Fruit fly (Drosophila melanogaster) whole organism, embryonic: Measurements from ENCODE around the gene Sidpn.
A peak's percentile ranks its signal among the peaks of the same experiment; 100 is the strongest.

Experiments
- Asciz ChIP-seq: fragments of 200-800 bp; sonication (Bioruptor generic); optimal IDR thresholded peaks from 2 replicates; lab custom pipeline; 2017; ENCODE audit warnings: missing biosample characterization, mild to moderate bottlenecking, missing genetic modification characterization, missing genetic modification reagents
- Atf6 ChIP-seq: fragments of 200-800 bp; sonication (Bioruptor generic); IDR thresholded peaks from 2 replicates; pipeline ENCODE4 v1.3.6; 2022; ENCODE audit warnings: missing biosample characterization, missing genetic modification characterization
- Blimp-1 ChIP-seq: fragments of 200-800 bp; sonication (Bioruptor generic); optimal IDR thresholded peaks from 3 replicates; lab custom pipeline; 2018; ENCODE audit warnings: missing biosample characterization, missing genetic modification characterization, mild to moderate bottlenecking, moderate library complexity, missing genetic modification reagents
- CG10959 ChIP-seq: fragments of 200-800 bp; sonication (Bioruptor generic); IDR thresholded peaks from 2 replicates; pipeline ENCODE4 v1.3.6; 2022; ENCODE audit warnings: missing biosample characterization, missing genetic modification characterization
- CG11085 ChIP-seq: fragments of 200-800 bp; sonication (Bioruptor generic); IDR thresholded peaks from 2 replicates; pipeline ENCODE4 v1.3.6; 2022; ENCODE audit warnings: missing biosample characterization, missing genetic modification characterization
- CG12659 ChIP-seq: fragments of 200-800 bp; sonication (Bioruptor generic); optimal IDR thresholded peaks from 3 replicates; lab custom pipeline; 2017; ENCODE audit warnings: mild to moderate bottlenecking, missing biosample characterization, missing genetic modification reagents, missing genetic modification characterization
- CG13624 ChIP-seq: fragments of 200-800 bp; sonication (Bioruptor generic); optimal IDR thresholded peaks from 2 replicates; lab custom pipeline; 2016; ENCODE audit warnings: missing biosample characterization, missing genetic modification characterization
- CG16813 ChIP-seq: fragments of 200-800 bp; sonication (Bioruptor generic); IDR thresholded peaks from 3 replicates; pipeline ENCODE4 v1.3.6; 2022; ENCODE audit warnings: missing biosample characterization, missing genetic modification characterization; ENCODE audit not compliant: partially characterized antibody
- CG1832 ChIP-seq: fragments of 200-800 bp; sonication (Bioruptor generic); optimal IDR thresholded peaks from 2 replicates; lab custom pipeline; 2017; ENCODE audit warnings: missing biosample characterization, mild to moderate bottlenecking, missing genetic modification characterization, inconsistent platforms
- CG2875 ChIP-seq: fragments of 200-800 bp; sonication (Bioruptor generic); optimal IDR thresholded peaks from 2 replicates; lab custom pipeline; 2017; ENCODE audit warnings: missing biosample characterization, mild to moderate bottlenecking, missing genetic modification characterization, missing genetic modification reagents
- CG30431 ChIP-seq: fragments of 200-800 bp; sonication (Bioruptor generic); optimal IDR thresholded peaks from 2 replicates; lab custom pipeline; 2017; ENCODE audit warnings: missing biosample characterization, missing genetic modification characterization
- CG3163 ChIP-seq: fragments of 200-800 bp; sonication (Bioruptor generic); optimal IDR thresholded peaks from 3 replicates; lab custom pipeline; 2016; ENCODE audit warnings: missing biosample characterization, missing genetic modification characterization
- CG33557 ChIP-seq: fragments of 200-800 bp; sonication (Bioruptor generic); optimal IDR thresholded peaks from 2 replicates; lab custom pipeline; 2019; ENCODE audit warnings: missing biosample characterization, mild to moderate bottlenecking, missing genetic modification characterization, moderate library complexity
- CG3407 ChIP-seq: fragments of 200-800 bp; sonication (Bioruptor generic); optimal IDR thresholded peaks from 2 replicates; lab custom pipeline; 2018; ENCODE audit warnings: missing biosample characterization, mild to moderate bottlenecking, missing genetic modification characterization
- CG34224 ChIP-seq: fragments of 200-800 bp; sonication (Bioruptor generic); IDR thresholded peaks from 3 replicates; pipeline ENCODE4 v1.3.6; 2022; ENCODE audit warnings: missing biosample characterization, missing genetic modification characterization; ENCODE audit not compliant: partially characterized antibody
- CG34376 ChIP-seq: fragments of 200-800 bp; sonication (Bioruptor generic); optimal IDR thresholded peaks from 2 replicates; lab custom pipeline; 2018; ENCODE audit warnings: missing biosample characterization, mild to moderate bottlenecking, missing genetic modification characterization
- CG42726 ChIP-seq: fragments of 200-800 bp; sonication (Bioruptor generic); IDR thresholded peaks from 2 replicates; pipeline ENCODE4 v1.3.6; 2022; ENCODE audit warnings: missing biosample characterization, missing genetic modification characterization; ENCODE audit not compliant: partially characterized antibody
- CG5245 ChIP-seq: fragments of 200-800 bp; sonication (Bioruptor generic); optimal IDR thresholded peaks from 3 replicates; lab custom pipeline; 2016; ENCODE audit warnings: missing biosample characterization, missing genetic modification characterization
- CG6689 ChIP-seq: fragments of 200-800 bp; sonication (Bioruptor generic); IDR thresholded peaks from 2 replicates; pipeline ENCODE4 v1.3.6; 2022; ENCODE audit warnings: missing biosample characterization, missing genetic modification characterization
- CG7963 ChIP-seq: fragments of 200-800 bp; sonication (Bioruptor generic); IDR thresholded peaks from 3 replicates; pipeline ENCODE4 v1.3.6; 2022; ENCODE audit warnings: missing biosample characterization, missing genetic modification characterization; ENCODE audit not compliant: partially characterized antibody
- CG8478 ChIP-seq: fragments of >200 bp; optimal IDR thresholded peaks from 2 replicates; lab custom pipeline; 2018
- CG8944 ChIP-seq: fragments of 200-800 bp; sonication (Bioruptor generic); optimal IDR thresholded peaks from 3 replicates; lab custom pipeline; 2016; ENCODE audit warnings: missing biosample characterization, missing genetic modification characterization
- CG9215 ChIP-seq: fragments of 200-800 bp; sonication (Bioruptor generic); IDR thresholded peaks from 2 replicates; pipeline ENCODE4 v1.3.6; 2022; ENCODE audit warnings: missing biosample characterization, missing genetic modification characterization
- Camta ChIP-seq: fragments of 200-800 bp; sonication (Bioruptor generic); optimal IDR thresholded peaks from 2 replicates; lab custom pipeline; 2016; ENCODE audit warnings: missing biosample characterization, missing genetic modification characterization
- Gug ChIP-seq: fragments of 200-800 bp; sonication (Bioruptor generic); IDR thresholded peaks from 4 replicates; pipeline ENCODE4 v1.3.6; 2022; ENCODE audit warnings: missing biosample characterization, missing genetic modification characterization
- Hr78 ChIP-seq, 2 experiments: fragments of 200-800 bp in 1 of 2; fragments of >200 bp in 1 of 2; sonication (Bioruptor generic) in 1 of 2; optimal IDR thresholded peaks; 2 replicates each; lab custom pipeline; 2017 to 2019; ENCODE audit warnings: missing biosample characterization in 2 of 2, missing genetic modification characterization in 2 of 2, mild to moderate bottlenecking in 1 of 2, moderate library complexity in 1 of 2
- Hsf ChIP-seq: fragments of 200-800 bp; sonication (Bioruptor generic); optimal IDR thresholded peaks from 3 replicates; lab custom pipeline; 2016; ENCODE audit warnings: missing biosample characterization, missing genetic modification characterization
- Lhr ChIP-seq: fragments of 200-800 bp; sonication (Bioruptor generic); optimal IDR thresholded peaks from 3 replicates; lab custom pipeline; 2017; ENCODE audit warnings: mild to moderate bottlenecking, missing biosample characterization, missing genetic modification reagents, missing genetic modification characterization
- MESR4 ChIP-seq: fragments of 200-800 bp; sonication (Bioruptor generic); optimal IDR thresholded peaks from 2 replicates; lab custom pipeline; 2018; ENCODE audit warnings: missing biosample characterization, mild to moderate bottlenecking, missing genetic modification characterization, moderate library complexity
- Mrtf ChIP-seq: fragments of 200-800 bp; sonication (Bioruptor generic); IDR thresholded peaks from 3 replicates; pipeline ENCODE4 v1.3.6; 2022; ENCODE audit warnings: missing biosample characterization, missing genetic modification characterization
- NK7.1 ChIP-seq: fragments of 200-800 bp; sonication (Bioruptor generic); optimal IDR thresholded peaks from 3 replicates; lab custom pipeline; 2016; ENCODE audit warnings: missing biosample characterization, missing genetic modification characterization
- Optix ChIP-seq: fragments of 200-800 bp; sonication (Bioruptor generic); IDR thresholded peaks from 3 replicates; pipeline ENCODE4 v1.3.6; 2022; ENCODE audit warnings: missing biosample characterization, missing genetic modification characterization
- PHDP ChIP-seq: fragments of 200-800 bp; sonication (Bioruptor generic); optimal IDR thresholded peaks from 3 replicates; lab custom pipeline; 2018; ENCODE audit warnings: missing biosample characterization, mild to moderate bottlenecking, missing genetic modification characterization, moderate library complexity
- Pdp1 ChIP-seq, 2 experiments: fragments of 200-800 bp; sonication (Bioruptor generic); optimal IDR thresholded peaks; 3 replicates each; lab custom pipeline; 2016; ENCODE audit warnings: missing biosample characterization in 2 of 2, missing genetic modification characterization in 2 of 2, mild to moderate bottlenecking in 1 of 2, moderate library complexity in 1 of 2
- Sox100B ChIP-seq: fragments of 200-800 bp; sonication (Bioruptor generic); optimal IDR thresholded peaks from 3 replicates; lab custom pipeline; 2018; ENCODE audit warnings: missing biosample characterization, mild to moderate bottlenecking, missing genetic modification characterization
- ab ChIP-seq: fragments of 200-800 bp; sonication (Bioruptor generic); optimal IDR thresholded peaks from 2 replicates; lab custom pipeline; 2016; ENCODE audit warnings: missing biosample characterization, missing genetic modification characterization
- amos ChIP-seq: fragments of 200-800 bp; sonication (Bioruptor generic); IDR thresholded peaks from 2 replicates; pipeline ENCODE4 v1.3.6; 2022; ENCODE audit warnings: missing biosample characterization, missing genetic modification characterization; ENCODE audit not compliant: partially characterized antibody
- ara ChIP-seq: fragments of 200-800 bp; sonication (Bioruptor generic); IDR thresholded peaks from 2 replicates; pipeline ENCODE4 v1.3.6; 2022; ENCODE audit warnings: missing biosample characterization, missing genetic modification characterization
- dan ChIP-seq: fragments of 200-800 bp; sonication (Bioruptor generic); IDR thresholded peaks from 2 replicates; pipeline ENCODE4 v1.3.6; 2022; ENCODE audit warnings: missing biosample characterization, missing genetic modification characterization
- disco-r ChIP-seq: fragments of 200-800 bp; sonication (Bioruptor generic); optimal IDR thresholded peaks from 2 replicates; lab custom pipeline; 2016; ENCODE audit warnings: missing biosample characterization, missing genetic modification characterization
- dm ChIP-seq: fragments of 200-800 bp; sonication (Bioruptor generic); optimal IDR thresholded peaks from 3 replicates; lab custom pipeline; 2016; ENCODE audit warnings: missing biosample characterization, missing genetic modification characterization
- gem ChIP-seq: fragments of 200-800 bp; sonication (Bioruptor generic); optimal IDR thresholded peaks from 2 replicates; lab custom pipeline; 2019; ENCODE audit warnings: missing biosample characterization, mild to moderate bottlenecking, missing genetic modification characterization, moderate library complexity
- grn ChIP-seq: fragments of 200-800 bp; sonication (Bioruptor generic); optimal IDR thresholded peaks from 3 replicates; lab custom pipeline; 2017; ENCODE audit warnings: missing biosample characterization, missing genetic modification characterization
- hb ChIP-seq: fragments of 200-800 bp; sonication (Bioruptor generic); IDR thresholded peaks from 3 replicates; pipeline ENCODE4 v1.3.6; 2022; ENCODE audit warnings: missing biosample characterization, missing genetic modification characterization; ENCODE audit not compliant: partially characterized antibody
- maf-S ChIP-seq: fragments of 200-800 bp; sonication (Bioruptor generic); optimal IDR thresholded peaks from 2 replicates; lab custom pipeline; 2016; ENCODE audit warnings: missing biosample characterization, missing genetic modification characterization
- nmo ChIP-seq: fragments of 200-800 bp; sonication (Bioruptor generic); optimal IDR thresholded peaks from 2 replicates; lab custom pipeline; 2018; ENCODE audit warnings: missing biosample characterization, mild to moderate bottlenecking, missing genetic modification characterization, moderate library complexity
- pfk ChIP-seq: fragments of 200-800 bp; sonication (Bioruptor generic); optimal IDR thresholded peaks from 2 replicates; lab custom pipeline; 2018; ENCODE audit warnings: missing biosample characterization, mild to moderate bottlenecking, missing genetic modification characterization, moderate library complexity
- sens-2 ChIP-seq: fragments of 200-800 bp; sonication (Bioruptor generic); IDR thresholded peaks from 2 replicates; pipeline ENCODE4 v1.3.6; 2022; ENCODE audit warnings: missing biosample characterization, missing genetic modification characterization
- sob ChIP-seq: fragments of 200-800 bp; sonication (Bioruptor generic); IDR thresholded peaks from 2 replicates; pipeline ENCODE4 v1.3.6; 2022; ENCODE audit warnings: missing biosample characterization, missing genetic modification characterization
- zen ChIP-seq: fragments of 200-800 bp; sonication (Bioruptor generic); optimal IDR thresholded peaks from 3 replicates; lab custom pipeline; 2018; ENCODE audit warnings: missing biosample characterization, mild to moderate bottlenecking, missing genetic modification characterization, moderate library complexity

The Sidpn gene

dm6 chr2L:19045111-19045560 lies 17.6 kb downstream of the Sidpn start, which contains the start of the genes Ttc19 and Acn (continued):
- TF ChIP-seq Optix (GFP tag; lab: Robert Waterston, UW) (peak; percentile 66; the same call in 2 of the 3 replicates), CG13624 (GFP tag; lab: Kevin White, UChicago) (peak; percentile 92), CG34376 (GFP tag; lab: Kevin White, UChicago) (peak; percentile 75), Asciz (GFP tag; lab: Kevin White, UChicago) (no peak), CG1832 (GFP tag; lab: Kevin White, UChicago) (no peak), CG12659 (GFP tag; lab: Kevin White, UChicago) (peak; percentile 86), CG11085 (GFP tag; lab: Robert Waterston, UW) (peak; percentile 65), Gug (GFP tag; lab: Robert Waterston, UW) (peak; percentile 83; the same call in 3 of the 4 replicates), hb (GFP tag; lab: Robert Waterston, UW) (peak; percentile 95), CG7963 (GFP tag; lab: Robert Waterston, UW) (peak; percentile 92), ara (GFP tag; lab: Robert Waterston, UW) (peak; percentile 82), Pdp1 (GFP tag; optimal IDR thresholded peaks at IDR 0.05; lab: Kevin White, UChicago) (peak; percentile 89 to 91), zen (tag; lab: Kevin White, UChicago) (peak; percentile 83), Camta (peak; percentile 89), Mrtf (GFP tag; lab: Robert Waterston, UW) (no peak; the same call in none of the 3 replicates), MESR4 (peak; percentile 80), CG30431 (GFP tag; lab: Kevin White, UChicago) (peak; percentile 37), gem (tag; lab: Kevin White, UChicago) (peak; percentile 88), pfk (GFP tag; lab: Kevin White, UChicago) (no peak), Hr78 (GFP tag; optimal IDR thresholded peaks at IDR 0.05; lab: Kevin White, UChicago) (no peak), Hsf (GFP tag; lab: Kevin White, UChicago) (peak; percentile 91), CG6689 (GFP tag; lab: Robert Waterston, UW) (peak; percentile 78), CG5245 (peak; percentile 61), nmo (GFP tag; lab: Kevin White, UChicago) (peak; percentile 91), CG8478 (no peak), grn (GFP tag; lab: Kevin White, UChicago) (no peak), sens-2 (peak; percentile 59), CG10959 (GFP tag; lab: Robert Waterston, UW) (peak; percentile 74), Blimp-1 (GFP tag; lab: Kevin White, UChicago) (peak; percentile 71), amos (GFP tag; lab: Robert Waterston, UW) (peak; percentile 95), dm (GFP tag; lab: Kevin White, UChicago) (peak; percentile 80), Sox100B (no peak), CG33557 (peak; percentile 75), disco-r (peak; percentile 77), CG34224 (GFP tag; lab: Robert Waterston, UW) (peak; percentile 91), Atf6 (GFP tag; lab: Robert Waterston, UW) (peak; percentile 82), CG8944 (peak; percentile 91), CG9215 (GFP tag; lab: Robert Waterston, UW) (peak; percentile 79), CG2875 (GFP tag; lab: Kevin White, UChicago) (peak; percentile 65), CG3407 (GFP tag; lab: Kevin White, UChicago) (peak; percentile 60), NK7.1 (GFP tag; lab: Kevin White, UChicago) (peak; percentile 68), sob (peak; percentile 91), PHDP (tag; lab: Kevin White, UChicago) (peak; percentile 77), dan (GFP tag; lab: Robert Waterston, UW) (no peak), CG42726 (GFP tag; lab: Robert Waterston, UW) (peak; percentile 92), ab (peak; percentile 69), maf-S (GFP tag; lab: Kevin White, UChicago) (peak; percentile 89), CG16813 (GFP tag; lab: Robert Waterston, UW) (peak; percentile 98), CG3163 (peak; percentile 78), Lhr (GFP tag; lab: Kevin White, UChicago) (peak; percentile 51)
